Fruit fly (Drosophila melanogaster) whole organism, embryonic: ENCODE results near the gene Sec22.

Source experiments
- Bgb ChIP-seq: fragments of 200-800 bp; sonication (Bioruptor generic); IDR thresholded peaks from 2 replicates; pipeline ENCODE4 v1.3.6; 2022; ENCODE audit warnings: missing biosample characterization, missing genetic modification characterization; ENCODE audit not compliant: partially characterized antibody
- Blimp-1 ChIP-seq: fragments of 200-800 bp; sonication (Bioruptor generic); optimal IDR thresholded peaks from 3 replicates; lab custom pipeline; 2018; ENCODE audit warnings: missing biosample characterization, missing genetic modification characterization, mild to moderate bottlenecking, moderate library complexity, missing genetic modification reagents
- CG10431 ChIP-seq: fragments of 200-800 bp; sonication (Bioruptor generic); optimal IDR thresholded peaks from 3 replicates; lab custom pipeline; 2018; ENCODE audit warnings: missing biosample characterization, mild to moderate bottlenecking, missing genetic modification characterization
- CG10543 ChIP-seq: fragments of 200-800 bp; sonication (Bioruptor generic); optimal IDR thresholded peaks from 3 replicates; lab custom pipeline; 2017; ENCODE audit warnings: missing biosample characterization, mild to moderate bottlenecking, missing genetic modification characterization, moderate library complexity
- CG13296 ChIP-seq: fragments of 200-800 bp; sonication (Bioruptor generic); optimal IDR thresholded peaks from 3 replicates; lab custom pipeline; 2018; ENCODE audit warnings: missing biosample characterization, mild to moderate bottlenecking, missing genetic modification characterization
- CG13894 ChIP-seq: fragments of 200-800 bp; sonication (Bioruptor generic); optimal IDR thresholded peaks from 3 replicates; lab custom pipeline; 2018; ENCODE audit warnings: missing biosample characterization, mild to moderate bottlenecking, missing genetic modification characterization, moderate library complexity
- CG14014 ChIP-seq: fragments of 200-800 bp; sonication (Bioruptor generic); IDR thresholded peaks from 2 replicates; pipeline ENCODE4 v1.3.6; 2022; ENCODE audit warnings: missing biosample characterization, missing genetic modification characterization
- CG14710 ChIP-seq: fragments of 200-800 bp; sonication (Bioruptor generic); optimal IDR thresholded peaks from 3 replicates; lab custom pipeline; 2019; ENCODE audit warnings: missing biosample characterization, mild to moderate bottlenecking, missing genetic modification characterization, moderate library complexity
- CG15601 ChIP-seq: fragments of 200-800 bp; sonication (Bioruptor generic); optimal IDR thresholded peaks from 3 replicates; lab custom pipeline; 2019; ENCODE audit warnings: missing biosample characterization, mild to moderate bottlenecking, missing genetic modification characterization, moderate library complexity
- CG16779 ChIP-seq: fragments of 200-800 bp; sonication (Bioruptor generic); IDR thresholded peaks from 2 replicates; pipeline ENCODE4 v1.3.6; 2022; ENCODE audit warnings: missing biosample characterization, missing genetic modification characterization
- CG18476 ChIP-seq: fragments of 200-800 bp; sonication (Bioruptor generic); optimal IDR thresholded peaks from 2 replicates; lab custom pipeline; 2016; ENCODE audit warnings: missing biosample characterization, mild to moderate bottlenecking, missing genetic modification characterization
- CG2116 ChIP-seq: fragments of 200-800 bp; sonication (Bioruptor generic); optimal IDR thresholded peaks from 3 replicates; lab custom pipeline; 2018; ENCODE audit warnings: missing biosample characterization, mild to moderate bottlenecking, missing genetic modification characterization
- CG4730 ChIP-seq: fragments of 200-800 bp; sonication (Bioruptor generic); IDR thresholded peaks from 2 replicates; pipeline ENCODE4 v1.3.6; 2022; ENCODE audit warnings: missing biosample characterization, missing genetic modification characterization
- CG6254 ChIP-seq: fragments of 200-800 bp; sonication (Bioruptor generic); optimal IDR thresholded peaks from 3 replicates; lab custom pipeline; 2017; ENCODE audit warnings: mild to moderate bottlenecking, missing biosample characterization, missing genetic modification reagents, missing genetic modification characterization
- CG8290 ChIP-seq, 3 experiments: fragments of 200-800 bp; sonication (Bioruptor generic); optimal IDR thresholded peaks; 2 replicates each; lab custom pipeline; 2016 to 2019; ENCODE audit warnings: missing biosample characterization in 3 of 3, missing genetic modification characterization in 3 of 3, mild to moderate bottlenecking in 2 of 3, moderate library complexity in 1 of 3
- Dp ChIP-seq: fragments of 200-800 bp; sonication (Bioruptor generic); optimal IDR thresholded peaks from 2 replicates; lab custom pipeline; 2018; ENCODE audit warnings: missing biosample characterization, mild to moderate bottlenecking, missing genetic modification characterization, moderate library complexity
- Dref ChIP-seq: fragments of 200-800 bp; sonication (Bioruptor generic); IDR thresholded peaks from 2 replicates; pipeline ENCODE4 v1.3.6; 2022; ENCODE audit warnings: missing biosample characterization, missing genetic modification characterization
- Fer1 ChIP-seq: fragments of 200-800 bp; sonication (Bioruptor generic); optimal IDR thresholded peaks from 2 replicates; lab custom pipeline; 2017; ENCODE audit warnings: missing biosample characterization, mild to moderate bottlenecking, missing genetic modification characterization
- Gug ChIP-seq: fragments of 200-800 bp; sonication (Bioruptor generic); IDR thresholded peaks from 4 replicates; pipeline ENCODE4 v1.3.6; 2022; ENCODE audit warnings: missing biosample characterization, missing genetic modification characterization
- Med ChIP-seq: fragments of 200-800 bp; sonication (Bioruptor generic); peaks from one replicate; lab custom pipeline; 2016; ENCODE audit warnings: missing biosample characterization, missing genetic modification characterization, mild to moderate bottlenecking, inconsistent platforms, moderate library complexity
- Myb ChIP-seq: fragments of 200-800 bp; sonication (Bioruptor generic); optimal IDR thresholded peaks from 2 replicates; lab custom pipeline; 2016; ENCODE audit warnings: missing biosample characterization, missing genetic modification characterization
- NFAT ChIP-seq: fragments of 200-800 bp; sonication (Bioruptor generic); IDR thresholded peaks from 2 replicates; pipeline ENCODE4 v1.3.6; 2022; ENCODE audit warnings: missing biosample characterization, missing genetic modification characterization
- NK7.1 ChIP-seq: fragments of 200-800 bp; sonication (Bioruptor generic); optimal IDR thresholded peaks from 3 replicates; lab custom pipeline; 2016; ENCODE audit warnings: missing biosample characterization, missing genetic modification characterization
- Optix ChIP-seq: fragments of 200-800 bp; sonication (Bioruptor generic); IDR thresholded peaks from 3 replicates; pipeline ENCODE4 v1.3.6; 2022; ENCODE audit warnings: missing biosample characterization, missing genetic modification characterization
- Spps ChIP-seq: fragments of 200-800 bp; sonication (Bioruptor generic); optimal IDR thresholded peaks from 2 replicates; lab custom pipeline; 2018; ENCODE audit warnings: missing biosample characterization, mild to moderate bottlenecking, missing genetic modification characterization
- Sry-δ ChIP-seq: fragments of 200-800 bp; sonication (Bioruptor generic); optimal IDR thresholded peaks from 2 replicates; lab custom pipeline; 2016; ENCODE audit warnings: missing biosample characterization, missing genetic modification characterization
- Taf1 ChIP-seq: fragments of 200-800 bp; sonication (Bioruptor generic); IDR thresholded peaks from 2 replicates; pipeline ENCODE4 v1.3.6; 2022; ENCODE audit warnings: missing biosample characterization, missing genetic modification characterization
- ash1 ChIP-seq: fragments of 200-800 bp; sonication (Bioruptor generic); optimal IDR thresholded peaks from 2 replicates; lab custom pipeline; 2018; ENCODE audit warnings: missing biosample characterization, mild to moderate bottlenecking, missing genetic modification characterization
- chinmo ChIP-seq: fragments of 200-800 bp; sonication (Bioruptor generic); IDR thresholded peaks from 4 replicates; pipeline ENCODE4 v1.3.6; 2022; ENCODE audit warnings: missing biosample characterization, missing genetic modification characterization; ENCODE audit not compliant: partially characterized antibody
- da ChIP-seq: fragments of 200-800 bp; sonication (Bioruptor generic); optimal IDR thresholded peaks from 2 replicates; lab custom pipeline; 2016; ENCODE audit warnings: missing biosample characterization, missing genetic modification characterization
- danr ChIP-seq: fragments of 200-800 bp; sonication (Bioruptor generic); IDR thresholded peaks from 2 replicates; pipeline ENCODE4 v1.3.6; 2022; ENCODE audit warnings: missing biosample characterization, missing genetic modification characterization
- eve ChIP-seq, 2 experiments: fragments of >200 bp; optimal IDR thresholded peaks; 2 replicates each; lab custom pipeline; 2017; ENCODE audit warnings: missing biosample characterization in 2 of 2, missing genetic modification characterization in 2 of 2
- gcm ChIP-seq: fragments of 200-800 bp; sonication (Bioruptor generic); optimal IDR thresholded peaks from 2 replicates; lab custom pipeline; 2019; ENCODE audit warnings: missing biosample characterization, mild to moderate bottlenecking, missing genetic modification characterization, moderate library complexity
- gcm2 ChIP-seq: fragments of 200-800 bp; sonication (Bioruptor generic); optimal IDR thresholded peaks from 2 replicates; lab custom pipeline; 2016; ENCODE audit warnings: missing biosample characterization, missing genetic modification characterization
- gem ChIP-seq: fragments of 200-800 bp; sonication (Bioruptor generic); optimal IDR thresholded peaks from 2 replicates; lab custom pipeline; 2019; ENCODE audit warnings: missing biosample characterization, mild to moderate bottlenecking, missing genetic modification characterization, moderate library complexity
- kni ChIP-seq: fragments of 200-800 bp; sonication (Bioruptor generic); optimal IDR thresholded peaks from 3 replicates; lab custom pipeline; 2017; ENCODE audit warnings: mild to moderate bottlenecking, missing biosample characterization, missing genetic modification reagents, missing genetic modification characterization
- lbe ChIP-seq: fragments of 200-800 bp; sonication (Bioruptor generic); optimal IDR thresholded peaks from 2 replicates; lab custom pipeline; 2016; ENCODE audit warnings: missing biosample characterization, mild to moderate bottlenecking, missing genetic modification characterization
- mirr ChIP-seq: fragments of 200-800 bp; sonication (Bioruptor generic); optimal IDR thresholded peaks from 3 replicates; lab custom pipeline; 2018; ENCODE audit warnings: missing biosample characterization, mild to moderate bottlenecking, missing genetic modification characterization
- pan ChIP-seq, 4 experiments: fragments of >200 bp in 3 of 4; fragments of 200-800 bp in 1 of 4; sonication (Bioruptor generic) in 1 of 4; optimal IDR thresholded peaks in 3 of 4; IDR thresholded peaks in 1 of 4; 2 replicates each; pipeline versions ENCODE4 v1.3.6 to Lab custom; 2017 to 2022; ENCODE audit warnings: missing biosample characterization in 2 of 4, missing genetic modification characterization in 2 of 4, mixed read lengths in 1 of 4
- scrt ChIP-seq: fragments of 200-800 bp; sonication (Bioruptor generic); optimal IDR thresholded peaks from 2 replicates; lab custom pipeline; 2018; ENCODE audit warnings: missing biosample characterization, mild to moderate bottlenecking, missing genetic modification characterization, moderate library complexity
- seq ChIP-seq: fragments of 200-800 bp; sonication (Bioruptor generic); IDR thresholded peaks from 2 replicates; pipeline ENCODE4 v1.3.6; 2022; ENCODE audit warnings: missing biosample characterization, missing genetic modification characterization
- so ChIP-seq: fragments of 200-800 bp; sonication (Bioruptor generic); IDR thresholded peaks from 3 replicates; pipeline ENCODE4 v1.3.6; 2022; ENCODE audit warnings: missing biosample characterization, missing genetic modification characterization
- sr ChIP-seq: fragments of 200-800 bp; sonication (Bioruptor generic); IDR thresholded peaks from 3 replicates; pipeline ENCODE4 v1.3.6; 2022; ENCODE audit warnings: missing biosample characterization, missing genetic modification characterization
- sug ChIP-seq: fragments of 200-800 bp; optimal IDR thresholded peaks from 2 replicates; lab custom pipeline; 2019; ENCODE audit warnings: missing biosample characterization, mild to moderate bottlenecking, missing genetic modification characterization, moderate library complexity
- trem ChIP-seq: fragments of 200-800 bp; optimal IDR thresholded peaks from 3 replicates; lab custom pipeline; 2019; ENCODE audit warnings: missing biosample characterization, mild to moderate bottlenecking, missing genetic modification characterization, moderate library complexity
- unc-4 ChIP-seq: fragments of 200-800 bp; sonication (Bioruptor generic); IDR thresholded peaks from 2 replicates; pipeline ENCODE4 v1.3.6; 2022; ENCODE audit warnings: missing biosample characterization, missing genetic modification characterization; ENCODE audit not compliant: partially characterized antibody
- vnd ChIP-seq: fragments of 200-800 bp; sonication (Bioruptor generic); IDR thresholded peaks from 3 replicates; pipeline ENCODE4 v1.3.6; 2022; ENCODE audit warnings: missing biosample characterization, missing genetic modification characterization; ENCODE audit not compliant: partially characterized antibody
- zfh2 ChIP-seq: fragments of 200-800 bp; sonication (Bioruptor generic); optimal IDR thresholded peaks from 2 replicates; lab custom pipeline; 2016; ENCODE audit warnings: missing biosample characterization, missing genetic modification characterization

Sec22 gene

dm6 chrX:768480-769123 is 37.3 kb upstream of the Sec22 start (continued):
- TF ChIP-seq kni (GFP tag; lab: Kevin White, UChicago) (peak; percentile 79), Blimp-1 (GFP tag; lab: Kevin White, UChicago) (peak; percentile 23), CG14710 (peak; percentile 10), Taf1 (GFP tag; lab: Robert Waterston, UW) (no peak), CG10431 (GFP tag; lab: Kevin White, UChicago) (peak; percentile 81), Dref (GFP tag; lab: Robert Waterston, UW) (peak; percentile 29; the same call in 1 of the 2 replicates), CG6254 (GFP tag; lab: Kevin White, UChicago) (peak; percentile 97), Sry-δ (peak; percentile 39), Med (peak; percentile 70), CG4730 (GFP tag; lab: Robert Waterston, UW) (no peak), CG8290 (GFP tag; optimal IDR thresholded peaks at IDR 0.05; lab: Kevin White, UChicago) (no peak), CG8290 (tag; optimal IDR thresholded peaks at IDR 0.05; lab: Kevin White, UChicago) (peak in 1 of 2 experiments; percentile 30), da (no peak), mirr (GFP tag; lab: Kevin White, UChicago) (peak; percentile 14), Spps (tag; lab: Kevin White, UChicago) (peak; percentile 16), NK7.1 (GFP tag; lab: Kevin White, UChicago) (no peak), CG15601 (peak; percentile 3), Optix (GFP tag; lab: Robert Waterston, UW) (0 out of 3 replicates have a peak, but pooled peaks have one; percentile 7), Dp (no peak), Gug (no peak), eve (GFP tag; optimal IDR thresholded peaks at IDR 0.05; lab: Kevin White, UChicago) (no peak), gcm2 (GFP tag; lab: Kevin White, UChicago) (no peak), seq (GFP tag; lab: Robert Waterston, UW) (no peak), sr (GFP tag; lab: Robert Waterston, UW) (no peak), sug (tag; lab: Kevin White, UChicago) (peak; percentile 35), CG14014 (GFP tag; lab: Robert Waterston, UW) (no peak), gcm (GFP tag; lab: Kevin White, UChicago) (peak; percentile 4)

- TF ChIP-seq lbe (GFP tag; lab: Kevin White, UChicago): peak; percentile 67
- no peak for TF ChIP-seq danr (GFP tag; lab: Robert Waterston, UW)
- TF ChIP-seq Myb (GFP tag; lab: Kevin White, UChicago): peak; percentile 33
- peak; percentile 38 for TF ChIP-seq gcm (GFP tag; lab: Kevin White, UChicago)
- TF ChIP-seq CG2116 (GFP tag; lab: Kevin White, UChicago): peak; percentile 64
- peak; percentile 29 for TF ChIP-seq CG13894 (tag; lab: Kevin White, UChicago)
- peak; percentile 20; the same call in 1 of the 2 replicates for TF ChIP-seq NFAT
- TF ChIP-seq gem (tag; lab: Kevin White, UChicago): peak; percentile 5
- peak; percentile 88 for TF ChIP-seq unc-4 (GFP tag; lab: Robert Waterston, UW)
- TF ChIP-seq vnd (GFP tag; lab: Robert Waterston, UW): peak; percentile 81
- TF ChIP-seq CG18476: no peak
- TF ChIP-seq CG16779 (GFP tag; lab: Robert Waterston, UW): no peak
- TF ChIP-seq CG10543 (GFP tag; lab: Kevin White, UChicago): peak; percentile 9
- TF ChIP-seq scrt (GFP tag; lab: Kevin White, UChicago): no peak
- TF ChIP-seq Fer1: peak; percentile 29
- 0 out of 3 replicates have a peak, but pooled peaks have one; percentile 36 for TF ChIP-seq so
- TF ChIP-seq zfh2 (GFP tag; lab: Kevin White, UChicago): no peak
- peak; percentile 9 for TF ChIP-seq CG13296
- peak; percentile 95 for TF ChIP-seq chinmo
- peak; percentile 93 for TF ChIP-seq Bgb (GFP tag; lab: Robert Waterston, UW)
- TF ChIP-seq pan (optimal IDR thresholded peaks at IDR 0.05; lab: Kevin White, UChicago): no peak
- peak in 1 of 2 experiments; percentile 22 for TF ChIP-seq pan (GFP tag; optimal IDR thresholded peaks at IDR 0.05 in 1 of 2, IDR thresholded peaks at IDR 0.05 in 1 of 2)
- TF ChIP-seq ash1 (GFP tag; lab: Kevin White, UChicago): no peak
- TF ChIP-seq trem (tag; lab: Kevin White, UChicago): peak; percentile 44
Measured at dm6 chrX:769639-770124, 36.2 kb upstream of the Sec22 start, which contains the start of gene fz3. TSS of gene fz3 (plus strand) at chrX:769945.
